Worm (Caenorhabditis elegans) whole organism, L2 larva: ENCODE results near the gene cest-7.

ENCODE experiments used
- C34F6.9 ChIP-seq: fragments of 150-350 bp; optimal IDR thresholded peaks from 2 replicates; lab custom pipeline; 2014; ENCODE audit warnings: missing biosample characterization, missing genetic modification characterization
- F13H6.1 ChIP-seq: sonication (generic microtip); optimal IDR thresholded peaks from 2 replicates; lab custom pipeline; 2016; ENCODE audit warnings: missing genetic modification characterization, missing compliant biosample characterization
- Y55F3AM.14 ChIP-seq: fragments of 200-800 bp; sonication (Bioruptor generic); optimal IDR thresholded peaks from 2 replicates; lab custom pipeline; 2018; ENCODE audit warnings: mild to moderate bottlenecking, missing genetic modification characterization, missing compliant biosample characterization
- alr-1 ChIP-seq: fragments of 150-350 bp; optimal IDR thresholded peaks from 2 replicates; lab custom pipeline; 2014; ENCODE audit warnings: missing biosample characterization, missing genetic modification characterization
- aly-2 ChIP-seq: fragments of 150-350 bp; optimal IDR thresholded peaks from 2 replicates; lab custom pipeline; 2014; ENCODE audit warnings: missing biosample characterization, missing genetic modification characterization
- blmp-1 ChIP-seq: sonication (generic microtip); optimal IDR thresholded peaks from 2 replicates; lab custom pipeline; 2017; ENCODE audit warnings: missing genetic modification characterization, mild to moderate bottlenecking, missing compliant biosample characterization, antibody characterized with exemption, moderate library complexity; ENCODE audit not compliant: insufficient read depth
- ceh-16 ChIP-seq: fragments of 150-350 bp; optimal IDR thresholded peaks from 2 replicates; lab custom pipeline; 2014; ENCODE audit warnings: missing biosample characterization, missing genetic modification characterization
- ceh-82 ChIP-seq: fragments of 150-350 bp; optimal IDR thresholded peaks from 2 replicates; lab custom pipeline; 2014; ENCODE audit warnings: missing biosample characterization, missing genetic modification characterization
- crh-2 ChIP-seq: sonication (generic microtip); optimal IDR thresholded peaks from 2 replicates; lab custom pipeline; 2017; ENCODE audit warnings: missing biosample characterization, missing genetic modification characterization
- dmd-4 ChIP-seq: sonication (generic microtip); optimal IDR thresholded peaks from 2 replicates; lab custom pipeline; 2017; ENCODE audit warnings: missing biosample characterization, missing genetic modification characterization
- egl-27 ChIP-seq: sonication (generic microtip); optimal IDR thresholded peaks from 3 replicates; lab custom pipeline; 2017; ENCODE audit warnings: missing biosample characterization, missing genetic modification reagents, missing genetic modification characterization
- elt-3 ChIP-seq: sonication (generic microtip); optimal IDR thresholded peaks from 2 replicates; lab custom pipeline; 2017; ENCODE audit warnings: missing biosample characterization, missing genetic modification characterization
- gmeb-1 ChIP-seq: fragments of 150-350 bp; optimal IDR thresholded peaks from 2 replicates; lab custom pipeline; 2014; ENCODE audit warnings: missing biosample characterization, missing genetic modification characterization
- lin-11 ChIP-seq: fragments of 150-350 bp; sonication (generic microtip); optimal IDR thresholded peaks from 2 replicates; lab custom pipeline; 2014; ENCODE audit warnings: missing biosample characterization, missing genetic modification characterization, inconsistent platforms, mixed read lengths
- lin-13 ChIP-seq: fragments of 150-350 bp; optimal IDR thresholded peaks from 2 replicates; lab custom pipeline; 2014; ENCODE audit warnings: missing biosample characterization, missing genetic modification reagents, missing genetic modification characterization
- lin-39 ChIP-seq: fragments of 150-350 bp; optimal IDR thresholded peaks from 2 replicates; lab custom pipeline; 2014; ENCODE audit warnings: missing biosample characterization, missing genetic modification reagents, missing genetic modification characterization
- lsy-2 ChIP-seq, 2 experiments: fragments of 150-350 bp in 1 of 2; sonication (generic microtip) in 1 of 2; optimal IDR thresholded peaks; 2 replicates each; lab custom pipeline; 2014 to 2017; ENCODE audit warnings: missing biosample characterization in 2 of 2, missing genetic modification characterization in 2 of 2
- mbf-1 ChIP-seq: sonication (generic microtip); optimal IDR thresholded peaks from 2 replicates; lab custom pipeline; 2017; ENCODE audit warnings: missing biosample characterization, missing genetic modification characterization
- mdl-1 ChIP-seq, 2 experiments: fragments of 150-350 bp in 1 of 2; sonication (generic microtip) in 1 of 2; optimal IDR thresholded peaks; 2 replicates each; lab custom pipeline; 2017; ENCODE audit warnings: missing biosample characterization in 2 of 2, missing genetic modification characterization in 2 of 2
- nhr-129 ChIP-seq: fragments of 150-350 bp; optimal IDR thresholded peaks from 2 replicates; lab custom pipeline; 2014; ENCODE audit warnings: missing biosample characterization, missing genetic modification characterization
- nhr-21 ChIP-seq: fragments of 150-350 bp; optimal IDR thresholded peaks from 2 replicates; lab custom pipeline; 2014; ENCODE audit warnings: missing biosample characterization, missing genetic modification characterization
- nhr-23 ChIP-seq: fragments of 150-350 bp; optimal IDR thresholded peaks from 2 replicates; lab custom pipeline; 2014; ENCODE audit warnings: missing biosample characterization, missing genetic modification reagents, missing genetic modification characterization
- nhr-237 ChIP-seq: fragments of 150-350 bp; optimal IDR thresholded peaks from 2 replicates; lab custom pipeline; 2014; ENCODE audit warnings: missing biosample characterization, missing genetic modification characterization
- nhr-25 ChIP-seq: fragments of 150-350 bp; sonication (generic microtip); optimal IDR thresholded peaks from 3 replicates; lab custom pipeline; 2014; ENCODE audit warnings: missing biosample characterization, missing genetic modification characterization
- nhr-6 ChIP-seq: fragments of 150-350 bp; optimal IDR thresholded peaks from 2 replicates; lab custom pipeline; 2014; ENCODE audit warnings: missing biosample characterization, missing genetic modification characterization
- sem-4 ChIP-seq: fragments of 150-350 bp; optimal IDR thresholded peaks from 2 replicates; lab custom pipeline; 2014; ENCODE audit warnings: missing biosample characterization, missing genetic modification reagents, missing genetic modification characterization
- skn-1 ChIP-seq: sonication (generic microtip); optimal IDR thresholded peaks from 2 replicates; lab custom pipeline; 2017; ENCODE audit warnings: missing biosample characterization, missing genetic modification characterization
- sma-3 ChIP-seq: sonication (generic microtip); optimal IDR thresholded peaks from 2 replicates; lab custom pipeline; 2016; ENCODE audit warnings: missing genetic modification reagents, missing genetic modification characterization, missing compliant biosample characterization
- sma-9 ChIP-seq, 2 experiments: fragments of 150-350 bp in 1 of 2; sonication (generic microtip) in 1 of 2; optimal IDR thresholded peaks; 2 replicates each; lab custom pipeline; 2014 to 2016; ENCODE audit warnings: missing genetic modification characterization in 2 of 2, mild to moderate bottlenecking in 1 of 2, missing biosample characterization in 1 of 2, missing compliant biosample characterization in 1 of 2, missing genetic modification reagents in 1 of 2, moderate library complexity in 1 of 2
- snpc-4 ChIP-seq: fragments of 150-350 bp; optimal IDR thresholded peaks from 2 replicates; lab custom pipeline; 2014; ENCODE audit warnings: missing biosample characterization, missing genetic modification characterization
- unc-39 ChIP-seq: fragments of 150-350 bp; optimal IDR thresholded peaks from 2 replicates; lab custom pipeline; 2014; ENCODE audit warnings: missing biosample characterization, missing genetic modification characterization
- unc-55 ChIP-seq: fragments of 150-350 bp; sonication (generic microtip); optimal IDR thresholded peaks from 3 replicates; lab custom pipeline; 2014; ENCODE audit warnings: missing biosample characterization, missing genetic modification reagents, missing genetic modification characterization
- unc-62 ChIP-seq: fragments of 150-350 bp; optimal IDR thresholded peaks from 2 replicates; lab custom pipeline; 2014; ENCODE audit warnings: missing biosample characterization, missing genetic modification reagents, missing genetic modification characterization
- zag-1 ChIP-seq: fragments of 150-350 bp; optimal IDR thresholded peaks from 2 replicates; lab custom pipeline; 2014; ENCODE audit warnings: missing biosample characterization, missing genetic modification characterization
- ztf-1 ChIP-seq: fragments of 200-800 bp; sonication (Bioruptor generic); conservative IDR thresholded peaks from 2 replicates; pipeline ENCODE4 v1.3.6; 2022; ENCODE audit warnings: missing genetic modification characterization, missing compliant biosample characterization
- ztf-4 ChIP-seq: fragments of 150-350 bp; optimal IDR thresholded peaks from 2 replicates; lab custom pipeline; 2014; ENCODE audit warnings: missing biosample characterization, missing genetic modification characterization

cest-7 gene

DNA sequence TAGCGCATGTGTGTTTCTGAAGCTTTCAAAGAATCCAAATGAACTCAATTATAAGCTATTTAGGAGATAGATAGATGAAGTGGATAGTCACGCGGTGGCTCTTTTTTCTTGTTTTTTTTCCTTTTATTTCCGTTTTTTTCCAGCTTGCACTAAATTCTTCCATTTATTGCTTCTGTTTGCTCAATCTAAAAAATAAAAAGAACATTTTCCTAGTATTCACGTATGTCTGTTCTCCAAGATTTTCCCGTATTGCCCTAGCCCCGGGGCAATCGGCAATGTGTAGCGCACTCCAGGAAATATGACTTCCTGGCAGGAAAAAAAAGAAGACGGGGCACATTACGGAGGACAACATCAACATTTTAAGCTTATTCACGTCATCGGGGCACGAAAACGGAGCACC is 27.9 kb upstream of the cest-7 start:
- TF ChIP-seq ceh-16 (tag; lab: Kevin White, UChicago): no peak
- no peak for TF ChIP-seq dmd-4 (tag; lab: Kevin White, UChicago)
- TF ChIP-seq aly-2: no peak
- no peak for TF ChIP-seq ceh-82 (tag; lab: Kevin White, UChicago)
- TF ChIP-seq C34F6.9 (tag; lab: Kevin White, UChicago): peak; percentile 37
- no peak for TF ChIP-seq nhr-21
- TF ChIP-seq blmp-1 (tag; lab: Kevin White, UChicago): no peak
- no peak for TF ChIP-seq skn-1 (tag; lab: Kevin White, UChicago)
- TF ChIP-seq, all 48 proteins: peak for 1

DNA sequence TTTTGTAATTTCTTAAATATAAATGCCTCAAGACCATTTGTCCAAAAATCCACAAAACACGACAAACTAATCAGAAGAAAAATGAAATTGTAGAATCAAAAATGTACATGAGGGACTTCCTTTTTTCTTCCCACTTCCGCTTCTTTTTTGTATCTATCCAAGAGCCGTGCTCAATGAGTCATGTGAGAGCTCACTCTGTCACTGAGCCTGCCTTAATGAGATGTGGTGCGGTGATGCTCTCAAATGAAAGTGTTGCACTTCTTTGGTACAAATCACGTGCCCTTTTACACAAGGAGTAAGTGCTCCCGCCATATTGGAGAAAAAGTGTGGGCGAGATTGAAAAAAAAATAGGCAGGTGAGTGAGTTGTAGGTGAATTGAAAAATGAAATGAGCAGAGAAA is 25.4 kb upstream of the cest-7 start:
- TF ChIP-seq zag-1 (tag; lab: Kevin White, UChicago): peak; percentile 50
- peak; percentile 59 for TF ChIP-seq C34F6.9 (tag; lab: Kevin White, UChicago)
- peak; percentile 48 for TF ChIP-seq sma-9 (GFP tag; optimal IDR thresholded peaks at IDR 0.05; lab: Kevin White, UChicago)
- TF ChIP-seq sma-9 (tag; optimal IDR thresholded peaks at IDR 0.05; lab: Kevin White, UChicago): no peak
- TF ChIP-seq gmeb-1 (tag; lab: Kevin White, UChicago): no peak
- peak; percentile 37 for TF ChIP-seq nhr-129 (tag; lab: Kevin White, UChicago)
- no peak for TF ChIP-seq nhr-25
- peak; percentile 51 for TF ChIP-seq sem-4
- TF ChIP-seq snpc-4 (tag; lab: Kevin White, UChicago): peak; percentile 9
- TF ChIP-seq mdl-1 (tag; optimal IDR thresholded peaks at IDR 0.05; lab: Kevin White, UChicago): peak in 1 of 2 experiments; percentile 31
- TF ChIP-seq lsy-2 (tag; optimal IDR thresholded peaks at IDR 0.05; lab: Kevin White, UChicago): peak; percentile 16 to 25
- no peak for TF ChIP-seq lin-11
- TF ChIP-seq nhr-23 (tag; lab: Kevin White, UChicago): no peak

DNA sequence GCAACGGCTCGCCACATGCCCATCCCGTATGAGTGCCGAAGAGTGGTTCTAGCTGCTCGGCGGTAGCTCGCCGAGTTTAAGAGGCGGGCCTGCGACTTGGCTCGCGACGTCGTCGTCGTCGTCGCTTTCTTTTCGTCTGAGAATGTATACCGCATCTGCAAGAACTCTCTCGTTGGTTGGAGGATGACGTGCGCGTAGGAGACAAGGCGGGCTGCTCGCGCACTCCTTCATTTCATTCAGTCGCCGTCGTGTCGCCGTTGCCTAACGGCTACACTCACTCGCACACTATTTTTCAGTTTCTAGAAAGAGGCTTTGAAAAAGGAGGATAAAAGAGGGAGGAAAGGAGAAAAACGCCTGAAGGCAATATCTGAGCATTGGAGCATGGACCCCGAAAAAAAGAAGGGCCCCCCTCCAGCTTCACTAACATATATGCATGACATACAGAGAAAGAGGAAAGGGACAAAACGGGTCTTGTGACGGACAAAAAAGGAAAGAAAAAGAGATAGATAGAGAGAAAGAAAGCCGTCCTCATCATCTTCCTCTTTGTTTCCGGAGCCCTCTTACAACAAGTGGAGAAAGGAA is 24.2 kb upstream of the cest-7 start:
- TF ChIP-seq nhr-6: peak; percentile 53
- TF ChIP-seq ceh-82 (tag; lab: Kevin White, UChicago): no peak
- TF ChIP-seq unc-62: no peak
- TF ChIP-seq nhr-129 (tag; lab: Kevin White, UChicago): peak; percentile 47
- TF ChIP-seq mdl-1 (tag; optimal IDR thresholded peaks at IDR 0.05; lab: Kevin White, UChicago): peak in 1 of 2 experiments; percentile 59
- peak; percentile 25 for TF ChIP-seq sma-9 (GFP tag; optimal IDR thresholded peaks at IDR 0.05; lab: Kevin White, UChicago)
- no peak for TF ChIP-seq sma-9 (tag; optimal IDR thresholded peaks at IDR 0.05; lab: Kevin White, UChicago)
- TF ChIP-seq ztf-4 (tag; lab: Kevin White, UChicago): peak; percentile 10
- no peak for TF ChIP-seq ceh-16 (tag; lab: Kevin White, UChicago)
- TF ChIP-seq unc-39 (tag; lab: Kevin White, UChicago): no peak
- peak; percentile 60 for TF ChIP-seq C34F6.9 (tag; lab: Kevin White, UChicago)
- peak; percentile 42 for TF ChIP-seq egl-27 (tag; lab: Kevin White, UChicago)
- TF ChIP-seq unc-55 (GFP tag; lab: Kevin White, UChicago): peak; percentile 56
- no peak for TF ChIP-seq alr-1 (tag; lab: Kevin White, UChicago)
- TF ChIP-seq zag-1 (tag; lab: Kevin White, UChicago): peak; percentile 18
- TF ChIP-seq Y55F3AM.14 (GFP tag; lab: Kevin White, UChicago): peak; percentile 63
- TF ChIP-seq elt-3: no peak
- peak; percentile 46 for TF ChIP-seq crh-2 (tag; lab: Kevin White, UChicago)
- peak; percentile 39 for TF ChIP-seq sem-4
- peak in 1 of 2 experiments; percentile 59 for TF ChIP-seq lsy-2 (tag; optimal IDR thresholded peaks at IDR 0.05; lab: Kevin White, UChicago)
- TF ChIP-seq F13H6.1: peak; percentile 76
- peak; percentile 44 for TF ChIP-seq lin-13 (GFP tag; lab: Kevin White, UChicago)
- TF ChIP-seq sma-3 (GFP tag; lab: Kevin White, UChicago): no peak
- no peak for TF ChIP-seq nhr-21
- TF ChIP-seq, all 48 proteins: peak for 15

DNA sequence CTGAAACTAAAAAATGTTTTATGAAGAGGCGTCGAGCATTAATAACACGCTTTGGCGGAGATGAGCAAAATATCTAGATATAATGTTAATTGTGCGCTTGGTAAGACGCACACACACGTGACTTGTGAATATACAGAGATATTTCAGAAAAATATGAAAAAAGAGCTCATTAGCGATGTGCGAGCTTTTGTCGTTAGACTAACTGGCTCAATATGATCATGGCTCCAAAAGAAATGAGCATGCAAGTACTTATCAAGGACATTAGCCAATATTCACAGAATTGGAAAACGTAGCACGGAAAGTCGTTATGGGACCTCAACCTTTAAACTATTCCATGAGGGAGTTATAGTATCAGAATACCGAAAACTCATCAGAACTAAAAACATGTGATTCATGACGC is 22.7 kb upstream of the cest-7 start:
- TF ChIP-seq elt-3 (no peak), nhr-129 (tag; lab: Kevin White, UChicago) (no peak), sem-4 (no peak), C34F6.9 (tag; lab: Kevin White, UChicago) (no peak), lin-39 (tag; lab: Kevin White, UChicago) (no peak), ztf-1 (no peak), skn-1 (tag; lab: Kevin White, UChicago) (no peak), Y55F3AM.14 (GFP tag; lab: Kevin White, UChicago) (no peak), nhr-237 (tag; lab: Kevin White, UChicago) (no peak), crh-2 (tag; lab: Kevin White, UChicago) (no peak), mdl-1 (tag; optimal IDR thresholded peaks at IDR 0.05; lab: Kevin White, UChicago) (no peak), gmeb-1 (tag; lab: Kevin White, UChicago) (no peak), unc-62 (no peak), ceh-16 (tag; lab: Kevin White, UChicago) (no peak), ceh-82 (tag; lab: Kevin White, UChicago) (no peak), lin-11 (no peak), blmp-1 (tag; lab: Kevin White, UChicago) (no peak), mbf-1 (tag; lab: Kevin White, UChicago) (no peak)
